Worm (Caenorhabditis elegans) whole organism, mixed stage, embryonic: Measurements from ENCODE around the gene Y57G11C.3.

Experiments used
- M03D4.4 ChIP-seq: sonication (generic microtip); optimal IDR thresholded peaks from 2 replicates; lab custom pipeline; 2017; ENCODE audit warnings: mild to moderate bottlenecking, missing genetic modification characterization, missing compliant biosample characterization
- bed-3 ChIP-seq: fragments of 200-800 bp; sonication (Bioruptor generic); optimal IDR thresholded peaks from 3 replicates; lab custom pipeline; 2018; ENCODE audit warnings: mild to moderate bottlenecking, missing genetic modification characterization, moderate library complexity, missing compliant biosample characterization
- blmp-1 ChIP-seq: fragments of 150-350 bp; optimal IDR thresholded peaks from 2 replicates; lab custom pipeline; 2014; ENCODE audit warnings: missing biosample characterization, missing genetic modification characterization
- ceh-39 ChIP-seq: fragments of 150-350 bp; optimal IDR thresholded peaks from 2 replicates; lab custom pipeline; 2014; ENCODE audit warnings: missing biosample characterization, missing genetic modification characterization
- ceh-83 ChIP-seq: fragments of 200-800 bp; sonication (Bioruptor generic); optimal IDR thresholded peaks from 2 replicates; lab custom pipeline; 2018; ENCODE audit warnings: mild to moderate bottlenecking, missing genetic modification characterization, missing compliant biosample characterization
- ces-1 ChIP-seq: fragments of 150-350 bp; optimal IDR thresholded peaks from 2 replicates; lab custom pipeline; 2014; ENCODE audit warnings: missing biosample characterization, missing genetic modification reagents, missing genetic modification characterization
- cnd-1 ChIP-seq: fragments of 200-800 bp; sonication (Bioruptor generic); optimal IDR thresholded peaks from 2 replicates; lab custom pipeline; 2018; ENCODE audit warnings: mild to moderate bottlenecking, missing genetic modification characterization, missing compliant biosample characterization
- drap-1 ChIP-seq: fragments of 200-800 bp; sonication (Bioruptor generic); optimal IDR thresholded peaks from 3 replicates; lab custom pipeline; 2018; ENCODE audit warnings: mild to moderate bottlenecking, missing genetic modification characterization, missing compliant biosample characterization
- elt-1 ChIP-seq: sonication (generic microtip); optimal IDR thresholded peaks from 2 replicates; lab custom pipeline; 2017; ENCODE audit warnings: missing genetic modification characterization, mild to moderate bottlenecking, missing compliant biosample characterization, antibody characterized with exemption, moderate library complexity, borderline replicate concordance; ENCODE audit not compliant: insufficient read depth
- elt-3 ChIP-seq: fragments of 150-350 bp; optimal IDR thresholded peaks from 2 replicates; lab custom pipeline; 2014; ENCODE audit warnings: missing biosample characterization, missing genetic modification characterization
- flh-1 ChIP-seq: fragments of 200-800 bp; sonication (Bioruptor generic); optimal IDR thresholded peaks from 2 replicates; lab custom pipeline; 2018; ENCODE audit warnings: mild to moderate bottlenecking, missing genetic modification characterization, moderate library complexity, missing compliant biosample characterization
- ham-2 ChIP-seq: fragments of 200-800 bp; sonication (Bioruptor generic); optimal IDR thresholded peaks from 2 replicates; lab custom pipeline; 2018; ENCODE audit warnings: mild to moderate bottlenecking, missing genetic modification characterization, missing compliant biosample characterization
- lin-13 ChIP-seq: fragments of 150-350 bp; optimal IDR thresholded peaks from 2 replicates; lab custom pipeline; 2014; ENCODE audit warnings: missing biosample characterization, missing genetic modification characterization
- lin-32 ChIP-seq: fragments of 200-800 bp; sonication (Bioruptor generic); optimal IDR thresholded peaks from 2 replicates; lab custom pipeline; 2018; ENCODE audit warnings: mild to moderate bottlenecking, missing genetic modification characterization, missing compliant biosample characterization
- mab-5 ChIP-seq: fragments of 150-350 bp; optimal IDR thresholded peaks from 2 replicates; lab custom pipeline; 2014; ENCODE audit warnings: missing biosample characterization, missing genetic modification characterization
- mep-1 ChIP-seq: fragments of 150-350 bp; optimal IDR thresholded peaks from 2 replicates; lab custom pipeline; 2017; ENCODE audit warnings: missing biosample characterization, missing genetic modification reagents, missing genetic modification characterization, inconsistent platforms
- mls-2 ChIP-seq: sonication (generic microtip); optimal IDR thresholded peaks from 2 replicates; lab custom pipeline; 2016; ENCODE audit warnings: mild to moderate bottlenecking, missing genetic modification characterization, moderate library complexity, missing compliant biosample characterization
- nhr-12 ChIP-seq: fragments of 150-350 bp; optimal IDR thresholded peaks from 2 replicates; lab custom pipeline; 2014; ENCODE audit warnings: missing biosample characterization, missing genetic modification characterization
- nhr-2 ChIP-seq: fragments of 150-350 bp; optimal IDR thresholded peaks from 2 replicates; lab custom pipeline; 2014; ENCODE audit warnings: missing biosample characterization, missing genetic modification characterization
- nhr-237 ChIP-seq: fragments of 150-350 bp; optimal IDR thresholded peaks from 2 replicates; lab custom pipeline; 2014; ENCODE audit warnings: missing biosample characterization, missing genetic modification characterization
- nhr-28 ChIP-seq: fragments of 150-350 bp; optimal IDR thresholded peaks from 2 replicates; lab custom pipeline; 2014; ENCODE audit warnings: missing biosample characterization, missing genetic modification characterization
- nhr-76 ChIP-seq: sonication (generic microtip); optimal IDR thresholded peaks from 2 replicates; lab custom pipeline; 2017; ENCODE audit warnings: missing biosample characterization, missing genetic modification characterization
- pha-4 ChIP-seq: fragments of 150-350 bp; optimal IDR thresholded peaks from 2 replicates; lab custom pipeline; 2018; ENCODE audit warnings: missing biosample characterization, missing genetic modification reagents, missing genetic modification characterization
- sem-2 ChIP-seq: fragments of 200-800 bp; sonication (Bioruptor generic); optimal IDR thresholded peaks from 2 replicates; lab custom pipeline; 2018; ENCODE audit warnings: mild to moderate bottlenecking, missing genetic modification characterization, missing compliant biosample characterization
- unc-120 ChIP-seq: sonication (generic microtip); optimal IDR thresholded peaks from 2 replicates; lab custom pipeline; 2017; ENCODE audit warnings: missing genetic modification characterization, missing compliant biosample characterization; ENCODE audit not compliant: poor library complexity, severe bottlenecking
- unc-39 ChIP-seq: fragments of 150-350 bp; optimal IDR thresholded peaks from 2 replicates; lab custom pipeline; 2014; ENCODE audit warnings: missing biosample characterization, missing genetic modification characterization

Y57G11C.3 gene

ce11 chrIV:14806903-14807302 is 38.9 kb downstream of the Y57G11C.3 start, which contains the start of gene oig-5:
Gene oig-5 (plus strand): TSS chrIV:14807203.
- TF ChIP-seq lin-32 (GFP tag; lab: Kevin White, UChicago) (no peak), mab-5 (tag; lab: Kevin White, UChicago) (no peak), nhr-76 (tag; lab: Kevin White, UChicago) (no peak), M03D4.4 (tag; lab: Kevin White, UChicago) (no peak), pha-4 (tag; lab: Kevin White, UChicago) (no peak), mls-2 (tag; lab: Kevin White, UChicago) (no peak), elt-1 (tag; lab: Kevin White, UChicago) (no peak), blmp-1 (tag; lab: Kevin White, UChicago) (no peak), nhr-12 (tag; lab: Kevin White, UChicago) (no peak), ceh-83 (GFP tag; lab: Kevin White, UChicago) (no peak), nhr-28 (tag; lab: Kevin White, UChicago) (no peak), drap-1 (no peak), cnd-1 (no peak), nhr-237 (tag; lab: Kevin White, UChicago) (no peak)

- TF ChIP-seq ces-1 (GFP tag; lab: Kevin White, UChicago) = no peak
- no peak for TF ChIP-seq sem-2 (GFP tag; lab: Kevin White, UChicago)
- no peak for TF ChIP-seq ham-2 (GFP tag; lab: Kevin White, UChicago)
- no peak for TF ChIP-seq nhr-2 (tag; lab: Kevin White, UChicago)
- no peak for TF ChIP-seq pha-4 (tag; lab: Kevin White, UChicago)
- TF ChIP-seq flh-1 (GFP tag; lab: Kevin White, UChicago) = no peak
- no peak for TF ChIP-seq ceh-39 (tag; lab: Kevin White, UChicago)
- TF ChIP-seq blmp-1 (tag; lab: Kevin White, UChicago) = no peak
- no peak for TF ChIP-seq lin-32 (GFP tag; lab: Kevin White, UChicago)
- TF ChIP-seq lin-13 (tag; lab: Kevin White, UChicago) = no peak
- TF ChIP-seq mep-1 (tag; lab: Kevin White, UChicago) = no peak
- TF ChIP-seq nhr-12 (tag; lab: Kevin White, UChicago) = no peak
- no peak for TF ChIP-seq bed-3
- no peak for TF ChIP-seq M03D4.4 (tag; lab: Kevin White, UChicago)
- no peak for TF ChIP-seq mls-2 (tag; lab: Kevin White, UChicago)
- TF ChIP-seq ceh-83 (GFP tag; lab: Kevin White, UChicago) = no peak
- TF ChIP-seq cnd-1 = no peak
- no peak for TF ChIP-seq elt-3 (tag; lab: Kevin White, UChicago)
- TF ChIP-seq unc-39 = no peak
- TF ChIP-seq unc-120 (tag; lab: Kevin White, UChicago) = no peak
Measured at ce11 chrIV:14816288-14816687, 48.3 kb downstream of the Y57G11C.3 start, which contains the start of gene Y57G11C.46. Gene Y57G11C.46 (minus strand): TSS chrIV:14816388.
